Worm (Caenorhabditis elegans): Measurements from ENCODE around the gene srm-2.

ce11 chrIV:5033276-5033675 lies 24.8 kb downstream of the srm-2 start, which contains the start of gene C09B9.4:
- TF ChIP-seq T26A5.8 (tag; optimal IDR thresholded peaks at IDR 0.05): no peak
- TF ChIP-seq D2030.7 (GFP tag; IDR thresholded peaks at IDR 0.05): no peak
- no peak for TF ChIP-seq unc-62 (GFP tag; optimal IDR thresholded peaks at IDR 0.05)
- TF ChIP-seq madf-6 (GFP tag; IDR thresholded peaks at IDR 0.05): no peak
- no peak for TF ChIP-seq hmg-20 (GFP tag; IDR thresholded peaks at IDR 0.05)
- no peak for TF ChIP-seq ama-1 (optimal IDR thresholded peaks at IDR 0.05)
- TF ChIP-seq ama-1 (GFP tag; optimal IDR thresholded peaks at IDR 0.05): no peak
- no peak for TF ChIP-seq nhr-120 (GFP tag; IDR thresholded peaks at IDR 0.05)
- TF ChIP-seq ccch-3 (GFP tag; optimal IDR thresholded peaks at IDR 0.05): no peak

Measured in whole organism, young adult.